Fruit fly (Drosophila melanogaster) whole organism, pupa: Measurements from ENCODE around the gene mbc.

Experiments used
- CG10348 ChIP-seq: fragments of 200-800 bp; sonication (Bioruptor generic); IDR thresholded peaks from 2 replicates; pipeline ENCODE4 v1.3.6; 2022; ENCODE audit warnings: missing biosample characterization, missing genetic modification characterization
- CG12605 ChIP-seq: fragments of 200-800 bp; sonication (Bioruptor generic); IDR thresholded peaks from 2 replicates; pipeline ENCODE4 v1.3.6; 2022; ENCODE audit warnings: missing biosample characterization, missing genetic modification characterization
- CG13204 ChIP-seq: fragments of 200-800 bp; sonication (Bioruptor generic); optimal IDR thresholded peaks from 2 replicates; lab custom pipeline; 2018; ENCODE audit warnings: missing biosample characterization, mild to moderate bottlenecking, missing genetic modification characterization, moderate library complexity
- CG14655 ChIP-seq: fragments of 200-800 bp; sonication (Bioruptor generic); optimal IDR thresholded peaks from 3 replicates; lab custom pipeline; 2017; ENCODE audit warnings: mild to moderate bottlenecking, missing biosample characterization, missing genetic modification reagents, missing genetic modification characterization
- CG15710 ChIP-seq: fragments of 200-800 bp; sonication (Bioruptor generic); optimal IDR thresholded peaks from 2 replicates; lab custom pipeline; 2018; ENCODE audit warnings: missing biosample characterization, mild to moderate bottlenecking, missing genetic modification characterization, moderate library complexity
- CG17806 ChIP-seq: fragments of 200-800 bp; sonication (Bioruptor generic); optimal IDR thresholded peaks from 2 replicates; lab custom pipeline; 2018; ENCODE audit warnings: missing biosample characterization, mild to moderate bottlenecking, missing genetic modification characterization, moderate library complexity
- CG32121 ChIP-seq: fragments of 200-800 bp; sonication (Bioruptor generic); IDR thresholded peaks from 2 replicates; pipeline ENCODE4 v1.3.6; 2022; ENCODE audit warnings: missing biosample characterization, missing genetic modification characterization
- CG34367 ChIP-seq: fragments of 200-800 bp; sonication (Bioruptor generic); optimal IDR thresholded peaks from 2 replicates; lab custom pipeline; 2018; ENCODE audit warnings: missing biosample characterization, mild to moderate bottlenecking, missing genetic modification characterization
- CG4496 ChIP-seq: fragments of 200-800 bp; sonication (Bioruptor generic); IDR thresholded peaks from 3 replicates; pipeline ENCODE4 v1.3.6; 2022; ENCODE audit warnings: missing biosample characterization, missing genetic modification characterization
- CG8159 ChIP-seq: fragments of 200-800 bp; sonication (Bioruptor generic); optimal IDR thresholded peaks from 3 replicates; lab custom pipeline; 2018; ENCODE audit warnings: missing biosample characterization, mild to moderate bottlenecking, missing genetic modification characterization, moderate library complexity
- CG8301 ChIP-seq: fragments of 200-800 bp; sonication (Bioruptor generic); optimal IDR thresholded peaks from 2 replicates; lab custom pipeline; 2018; ENCODE audit warnings: missing biosample characterization, mild to moderate bottlenecking, missing genetic modification characterization
- CG9948 ChIP-seq: fragments of 200-800 bp; sonication (Bioruptor generic); optimal IDR thresholded peaks from 2 replicates; lab custom pipeline; 2018; ENCODE audit warnings: missing biosample characterization, mild to moderate bottlenecking, missing genetic modification characterization, moderate library complexity
- D1 ChIP-seq: fragments of 200-800 bp; sonication (Bioruptor generic); optimal IDR thresholded peaks from 2 replicates; lab custom pipeline; 2018; ENCODE audit warnings: missing biosample characterization, mild to moderate bottlenecking, missing genetic modification characterization, moderate library complexity
- EcR ChIP-seq: fragments of 200-800 bp; sonication (Bioruptor generic); optimal IDR thresholded peaks from 3 replicates; lab custom pipeline; 2019; ENCODE audit warnings: missing biosample characterization, missing genetic modification characterization, mild to moderate bottlenecking, moderate library complexity, missing genetic modification reagents
- Ets98B ChIP-seq: fragments of 200-800 bp; sonication (Bioruptor generic); IDR thresholded peaks from 2 replicates; pipeline ENCODE4 v1.3.6; 2022; ENCODE audit warnings: missing biosample characterization, missing genetic modification characterization
- Pif1A ChIP-seq: fragments of 200-800 bp; sonication (Bioruptor generic); optimal IDR thresholded peaks from 3 replicates; lab custom pipeline; 2016; ENCODE audit warnings: missing biosample characterization, missing genetic modification characterization
- Pif1B ChIP-seq: fragments of 200-800 bp; sonication (Bioruptor generic); optimal IDR thresholded peaks from 3 replicates; lab custom pipeline; 2016; ENCODE audit warnings: missing biosample characterization, missing genetic modification characterization
- Snoo ChIP-seq: fragments of 200-800 bp; sonication (Bioruptor generic); optimal IDR thresholded peaks from 3 replicates; lab custom pipeline; 2017; ENCODE audit warnings: missing biosample characterization, mild to moderate bottlenecking, missing genetic modification characterization, inconsistent platforms
- fd96Ca ChIP-seq: fragments of 200-800 bp; sonication (Bioruptor generic); IDR thresholded peaks from 3 replicates; pipeline ENCODE4 v1.3.6; 2022; ENCODE audit warnings: missing biosample characterization, missing genetic modification characterization
- gl ChIP-seq: fragments of 200-800 bp; sonication (Bioruptor generic); optimal IDR thresholded peaks from 2 replicates; lab custom pipeline; 2018; ENCODE audit warnings: missing biosample characterization, mild to moderate bottlenecking, missing genetic modification characterization
- rn ChIP-seq: fragments of 200-800 bp; sonication (Bioruptor generic); IDR thresholded peaks from 2 replicates; pipeline ENCODE4 v1.3.6; 2022; ENCODE audit warnings: missing biosample characterization, missing genetic modification characterization

The mbc gene

DNA sequence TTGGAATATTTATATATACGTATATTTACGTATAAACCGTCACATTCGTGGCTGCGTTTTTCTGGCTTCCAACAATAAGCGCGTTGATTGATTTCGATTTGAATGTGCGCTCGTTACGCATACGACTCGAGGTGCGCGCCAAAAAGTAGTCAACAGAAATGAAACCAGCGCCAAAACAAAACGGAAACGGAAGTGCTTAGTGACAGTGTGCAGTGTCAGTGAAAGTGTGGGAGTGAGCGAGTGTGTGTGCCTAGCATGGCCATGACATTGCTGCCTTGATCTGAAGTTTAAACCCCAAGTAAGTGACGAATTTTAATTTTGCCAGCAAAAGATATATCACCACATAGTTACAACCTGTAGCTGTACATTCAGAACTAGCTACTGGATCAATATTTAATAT lies 22.1 kb downstream of the mbc start, which contains the start of gene CG34355:
TSS of gene CG34355 (plus strand) at position 192 of the 400 bp plus-strand sequence.
- peak; percentile 54; the same call in 2 of the 3 replicates for TF ChIP-seq CG4496 (GFP tag; lab: Robert Waterston, UW)
- TF ChIP-seq rn (GFP tag; lab: Robert Waterston, UW) = no peak
- TF ChIP-seq CG34367 (tag; lab: Kevin White, UChicago) = peak; percentile 42
- no peak for TF ChIP-seq Ets98B (GFP tag; lab: Robert Waterston, UW)
- TF ChIP-seq Pif1B (GFP tag; lab: Kevin White, UChicago) = no peak
- TF ChIP-seq CG14655 (GFP tag; lab: Kevin White, UChicago) = no peak
- TF ChIP-seq, all 21 proteins: peak for 2

DNA sequence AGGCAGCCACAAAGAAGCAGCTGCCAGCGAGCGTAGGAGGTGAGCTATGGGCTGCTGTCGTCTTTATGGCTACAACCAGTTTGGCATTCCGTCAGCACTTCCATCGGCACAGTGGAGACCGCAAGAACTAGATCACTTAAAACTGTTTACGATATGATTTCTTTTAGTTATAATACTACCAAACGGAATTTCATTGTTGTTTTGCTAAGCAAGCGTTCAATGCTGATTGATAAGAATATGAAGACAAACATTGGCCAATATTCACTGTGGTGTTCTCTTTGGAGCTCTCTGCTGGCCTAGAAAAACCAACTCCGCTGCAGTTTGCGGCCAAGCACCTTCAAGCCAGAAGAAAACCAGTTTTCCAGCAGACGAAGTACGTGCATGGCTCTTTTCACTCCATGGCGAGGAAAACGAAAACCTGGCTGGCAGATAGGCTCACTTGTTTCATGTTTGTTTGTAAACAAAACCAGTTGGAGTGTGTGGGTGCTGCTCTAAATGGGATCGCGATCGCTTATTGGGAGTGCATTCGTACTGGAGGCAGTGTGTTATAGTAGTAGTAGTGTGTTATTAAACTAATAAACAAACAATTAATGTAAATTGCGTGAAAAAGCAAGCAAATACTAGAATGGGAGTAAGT lies 36.1 kb downstream of the mbc start:
- peak; percentile 83 for TF ChIP-seq CG32121 (GFP tag; lab: Robert Waterston, UW)
- TF ChIP-seq CG14655 (GFP tag; lab: Kevin White, UChicago) = no peak
- no peak for TF ChIP-seq CG13204 (GFP tag; lab: Kevin White, UChicago)
- peak; percentile 88 for TF ChIP-seq fd96Ca
- TF ChIP-seq CG12605 (GFP tag; lab: Robert Waterston, UW) = no peak; the same call in 1 of the 2 replicates
- TF ChIP-seq EcR (GFP tag; lab: Kevin White, UChicago) = peak; percentile 92
- TF ChIP-seq Snoo (tag; lab: Kevin White, UChicago) = no peak
- TF ChIP-seq CG17806 = no peak
- TF ChIP-seq CG4496 (GFP tag; lab: Robert Waterston, UW) = peak; percentile 86; the same call in 2 of the 3 replicates
- no peak for TF ChIP-seq gl
- no peak for TF ChIP-seq D1 (tag; lab: Kevin White, UChicago)
- peak; percentile 78 for TF ChIP-seq Ets98B (GFP tag; lab: Robert Waterston, UW)
- no peak for TF ChIP-seq CG8301 (tag; lab: Kevin White, UChicago)
- no peak for TF ChIP-seq CG9948
- no peak for TF ChIP-seq Pif1A (GFP tag; lab: Kevin White, UChicago)
- no peak for TF ChIP-seq CG8159
- TF ChIP-seq CG10348 (GFP tag; lab: Robert Waterston, UW) = peak; percentile 58
- peak; percentile 62 for TF ChIP-seq CG15710 (tag; lab: Kevin White, UChicago)
- TF ChIP-seq Pif1B (GFP tag; lab: Kevin White, UChicago) = no peak
- TF ChIP-seq rn (GFP tag; lab: Robert Waterston, UW) = peak; percentile 53; the same call in 1 of the 2 replicates
- TF ChIP-seq CG34367 (tag; lab: Kevin White, UChicago) = no peak

DNA sequence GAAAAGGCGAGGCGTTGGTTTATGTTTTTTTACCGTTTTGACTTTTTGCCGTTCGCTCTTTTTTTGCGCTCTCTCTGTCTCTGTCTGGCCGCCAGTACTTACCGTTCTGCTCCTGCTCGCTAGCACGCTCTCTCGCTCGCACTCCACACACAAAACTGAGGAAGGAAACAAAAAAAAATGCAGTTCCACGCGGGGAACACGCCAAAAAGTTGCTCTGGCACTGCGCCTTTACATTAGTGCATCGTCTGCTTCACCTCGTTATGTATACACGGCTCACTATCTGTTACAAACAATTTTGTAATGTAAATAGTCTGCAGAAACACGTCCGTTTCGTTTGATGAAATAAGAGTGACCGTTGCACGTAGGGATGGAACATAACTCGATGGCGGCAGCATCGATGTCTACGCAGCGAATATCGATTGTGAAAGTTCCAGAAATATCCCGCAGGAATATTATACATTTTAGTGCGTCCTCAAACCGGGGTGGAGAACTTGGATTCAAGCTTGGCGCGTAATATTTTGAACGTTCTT lies 37.4 kb downstream of the mbc start, which contains the start of the genes CG33111 and eIF4G2:
TSS of gene CG33111 (minus strand) at position 359 of the 530 bp plus-strand sequence.
TSS of gene eIF4G2 (minus strand) at position 359 of the 530 bp plus-strand sequence.
- TF ChIP-seq CG15710 (tag; lab: Kevin White, UChicago) (peak; percentile 30), CG32121 (GFP tag; lab: Robert Waterston, UW) (0 out of 2 replicates have a peak, but pooled peaks have one; percentile 9), EcR (GFP tag; lab: Kevin White, UChicago) (peak; percentile 33), CG14655 (GFP tag; lab: Kevin White, UChicago) (no peak), CG12605 (GFP tag; lab: Robert Waterston, UW) (peak; percentile 40; the same call in 1 of the 2 replicates), Pif1A (GFP tag; lab: Kevin White, UChicago) (no peak), CG34367 (tag; lab: Kevin White, UChicago) (peak; percentile 48), Pif1B (GFP tag; lab: Kevin White, UChicago) (no peak), CG13204 (GFP tag; lab: Kevin White, UChicago) (peak; percentile 31), CG8301 (tag; lab: Kevin White, UChicago) (peak; percentile 47), D1 (tag; lab: Kevin White, UChicago) (no peak), Snoo (tag; lab: Kevin White, UChicago) (peak; percentile 31), CG9948 (peak; percentile 27), CG10348 (GFP tag; lab: Robert Waterston, UW) (no peak), Ets98B (GFP tag; lab: Robert Waterston, UW) (0 out of 2 replicates have a peak, but pooled peaks have one; percentile 25), CG4496 (GFP tag; lab: Robert Waterston, UW) (peak; percentile 63; the same call in 2 of the 3 replicates), rn (GFP tag; lab: Robert Waterston, UW) (no peak), fd96Ca (0 out of 3 replicates have a peak, but pooled peaks have one; percentile 8), CG17806 (peak; percentile 30), CG8159 (peak; percentile 42), gl (peak; percentile 40)

- peak; percentile 9 for TF ChIP-seq CG9948
- no peak for TF ChIP-seq CG12605 (GFP tag; lab: Robert Waterston, UW)
- no peak for TF ChIP-seq Pif1B (GFP tag; lab: Kevin White, UChicago)
- TF ChIP-seq Ets98B (GFP tag; lab: Robert Waterston, UW) = no peak
- no peak for TF ChIP-seq CG8159
- TF ChIP-seq EcR (GFP tag; lab: Kevin White, UChicago) = no peak
- no peak for TF ChIP-seq CG10348 (GFP tag; lab: Robert Waterston, UW)
- TF ChIP-seq CG4496 (GFP tag; lab: Robert Waterston, UW) = peak; percentile 24; the same call in 1 of the 3 replicates
- TF ChIP-seq CG32121 (GFP tag; lab: Robert Waterston, UW) = peak; percentile 20; the same call in 1 of the 2 replicates
Observed at dm6 chr3R:23820290-23820689, 38.7 kb downstream of the mbc start.

DNA sequence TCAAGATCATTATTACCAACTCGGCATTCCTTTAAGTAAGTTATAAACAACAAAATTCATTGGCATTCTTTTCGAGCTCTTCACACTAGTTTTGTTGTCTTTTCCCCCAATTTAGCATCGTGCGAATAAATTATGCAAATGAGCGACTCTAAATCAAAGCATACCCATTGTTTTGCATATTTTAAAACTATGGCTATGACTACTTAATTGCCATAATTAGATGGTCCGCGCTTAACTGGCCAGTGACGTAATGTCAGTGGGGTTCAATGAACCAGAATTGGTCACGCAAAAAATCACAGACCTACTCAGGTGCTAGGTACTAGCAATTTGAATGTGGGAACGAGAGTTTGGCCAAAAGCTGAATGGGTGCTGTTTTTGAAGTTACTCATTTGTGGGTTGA lies 41.4 kb downstream of the mbc start:
- no peak for TF ChIP-seq CG17806
- TF ChIP-seq EcR (GFP tag; lab: Kevin White, UChicago) = no peak
- no peak for TF ChIP-seq Ets98B (GFP tag; lab: Robert Waterston, UW)
- TF ChIP-seq CG15710 (tag; lab: Kevin White, UChicago) = no peak
- no peak for TF ChIP-seq CG4496 (GFP tag; lab: Robert Waterston, UW)
- TF ChIP-seq CG34367 (tag; lab: Kevin White, UChicago) = no peak
- TF ChIP-seq CG14655 (GFP tag; lab: Kevin White, UChicago) = no peak
- TF ChIP-seq, all 21 proteins: peak for 0
